Fruit fly (Drosophila melanogaster): ENCODE measurements around the gene Dis3l2.

- no peak for TF ChIP-seq OdsH (GFP tag; optimal IDR thresholded peaks at IDR 0.05)
- TF ChIP-seq ey (GFP tag; optimal IDR thresholded peaks at IDR 0.05): no peak
- TF ChIP-seq psq (GFP tag; optimal IDR thresholded peaks at IDR 0.05): no peak
- no peak for TF ChIP-seq Hr83 (GFP tag; optimal IDR thresholded peaks at IDR 0.05; ENCODE audit: poor library complexity, severe bottlenecking)
- TF ChIP-seq rgr (GFP tag; optimal IDR thresholded peaks at IDR 0.05): no peak
- TF ChIP-seq Vsx2 (GFP tag; optimal IDR thresholded peaks at IDR 0.05; ENCODE audit: partially characterized antibody): no peak
- TF ChIP-seq sv (GFP tag; optimal IDR thresholded peaks at IDR 0.05): no peak
- TF ChIP-seq Sp1 (GFP tag; optimal IDR thresholded peaks at IDR 0.05): no peak
- no peak for TF ChIP-seq fru (GFP tag; optimal IDR thresholded peaks at IDR 0.05)
- TF ChIP-seq Dif (GFP tag; optimal IDR thresholded peaks at IDR 0.05; ENCODE audit: partially characterized antibody): no peak
- TF ChIP-seq tai (GFP tag; optimal IDR thresholded peaks at IDR 0.05): no peak
- no peak for TF ChIP-seq Rel (GFP tag; optimal IDR thresholded peaks at IDR 0.05)
- TF ChIP-seq Rel (tag; optimal IDR thresholded peaks at IDR 0.05): no peak
These were observed 19.8 kb downstream of the Dis3l2 start, which contains the start of gene CG34454 for dm6 chr3L:232267-232666.
